Worm (Caenorhabditis elegans) whole organism, L1 larva: ENCODE data around the gene gst-28.

Experiments
- aly-2 ChIP-seq: fragments of 150-350 bp; optimal IDR thresholded peaks from 2 replicates; lab custom pipeline; 2014; ENCODE audit warnings: missing biosample characterization, missing genetic modification characterization
- ama-1 ChIP-seq: fragments of 150-350 bp; optimal IDR thresholded peaks from 2 replicates; lab custom pipeline; 2014
- ces-1 ChIP-seq: fragments of 150-350 bp; optimal IDR thresholded peaks from 2 replicates; lab custom pipeline; 2014; ENCODE audit warnings: missing biosample characterization, missing genetic modification reagents, missing genetic modification characterization
- lin-13 ChIP-seq: fragments of 150-350 bp; optimal IDR thresholded peaks from 2 replicates; lab custom pipeline; 2014; ENCODE audit warnings: missing biosample characterization, missing genetic modification reagents, missing genetic modification characterization
- lin-39 ChIP-seq: fragments of 150-350 bp; optimal IDR thresholded peaks from 2 replicates; lab custom pipeline; 2014; ENCODE audit warnings: missing biosample characterization, missing genetic modification reagents, missing genetic modification characterization
- lsy-2 ChIP-seq, 2 experiments: fragments of 150-350 bp; optimal IDR thresholded peaks; 2 replicates each; lab custom pipeline; 2014; ENCODE audit warnings: missing biosample characterization in 2 of 2, missing genetic modification characterization in 2 of 2
- nhr-28 ChIP-seq: fragments of 150-350 bp; optimal IDR thresholded peaks from 2 replicates; lab custom pipeline; 2014; ENCODE audit warnings: missing biosample characterization, missing genetic modification characterization
- nhr-76 ChIP-seq: sonication (generic microtip); optimal IDR thresholded peaks from 2 replicates; lab custom pipeline; 2017; ENCODE audit warnings: missing biosample characterization, missing genetic modification characterization
- unc-30 ChIP-seq: sonication (generic microtip); optimal IDR thresholded peaks from 2 replicates; lab custom pipeline; 2017; ENCODE audit warnings: missing biosample characterization, missing genetic modification characterization
- unc-62 ChIP-seq: fragments of 150-350 bp; optimal IDR thresholded peaks from 2 replicates; lab custom pipeline; 2014; ENCODE audit warnings: missing biosample characterization, missing genetic modification reagents, missing genetic modification characterization

- TF ChIP-seq unc-62 (GFP tag; lab: Kevin White, UChicago), result no peak
- TF ChIP-seq nhr-28 (tag; lab: Kevin White, UChicago), result no peak
- TF ChIP-seq lin-13 (GFP tag; lab: Kevin White, UChicago), result no peak
- TF ChIP-seq ama-1 (lab: Kevin White, UChicago), result no peak
- TF ChIP-seq lin-39 (tag; lab: Kevin White, UChicago), result no peak
- TF ChIP-seq ces-1 (GFP tag; lab: Kevin White, UChicago), result no peak
- TF ChIP-seq nhr-76 (tag; lab: Kevin White, UChicago), result no peak
- no peak for TF ChIP-seq aly-2 (tag; lab: Kevin White, UChicago)
- TF ChIP-seq unc-30 (tag; lab: Kevin White, UChicago), result no peak
- TF ChIP-seq lsy-2 (tag; optimal IDR thresholded peaks at IDR 0.05; lab: Kevin White, UChicago), result no peak
These were observed 2.9 kb downstream of the gst-28 start, which contains the start of gene gst-26 for ce11 chrII:15164453-15164852.
